Fruit fly (Drosophila melanogaster): ENCODE results near the gene Men-b.

Men-b gene

DNA sequence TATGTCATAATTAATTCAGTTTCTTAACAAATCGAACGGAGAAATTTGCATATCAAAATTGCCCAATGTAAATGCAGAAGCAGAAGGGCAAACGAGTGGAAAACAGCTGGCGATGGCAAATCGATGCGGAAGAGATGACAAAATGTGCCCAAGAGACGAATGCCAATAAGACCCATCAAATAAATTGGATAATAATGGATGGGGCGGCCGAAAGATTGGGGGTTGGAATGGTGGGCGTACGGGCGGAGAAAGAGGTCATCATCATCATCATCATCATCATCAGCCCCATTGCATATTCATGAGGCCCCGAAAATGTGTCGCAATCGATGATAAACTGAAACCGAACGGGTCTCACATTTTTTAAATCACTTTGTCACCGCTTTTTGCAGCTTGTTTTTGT lies 17.5 kb upstream of the Men-b start:
- TF ChIP-seq Hr78 (GFP tag; optimal IDR thresholded peaks at IDR 0.05) (no peak), Rel (GFP tag; optimal IDR thresholded peaks at IDR 0.05) (no peak), Rel (tag; optimal IDR thresholded peaks at IDR 0.05) (no peak), OdsH (GFP tag; optimal IDR thresholded peaks at IDR 0.05) (no peak), Vsx2 (GFP tag; optimal IDR thresholded peaks at IDR 0.05; ENCODE audit: partially characterized antibody) (no peak), CG32264 (GFP tag; optimal IDR thresholded peaks at IDR 0.05) (no peak), woc (GFP tag; optimal IDR thresholded peaks at IDR 0.05) (no peak), rgr (GFP tag; optimal IDR thresholded peaks at IDR 0.05) (no peak), Hr83 (GFP tag; optimal IDR thresholded peaks at IDR 0.05; ENCODE audit: poor library complexity, severe bottlenecking) (no peak), GATAd (GFP tag; optimal IDR thresholded peaks at IDR 0.05) (no peak), br (GFP tag; optimal IDR thresholded peaks at IDR 0.05) (no peak), jim (GFP tag; optimal IDR thresholded peaks at IDR 0.05) (no peak)

DNA sequence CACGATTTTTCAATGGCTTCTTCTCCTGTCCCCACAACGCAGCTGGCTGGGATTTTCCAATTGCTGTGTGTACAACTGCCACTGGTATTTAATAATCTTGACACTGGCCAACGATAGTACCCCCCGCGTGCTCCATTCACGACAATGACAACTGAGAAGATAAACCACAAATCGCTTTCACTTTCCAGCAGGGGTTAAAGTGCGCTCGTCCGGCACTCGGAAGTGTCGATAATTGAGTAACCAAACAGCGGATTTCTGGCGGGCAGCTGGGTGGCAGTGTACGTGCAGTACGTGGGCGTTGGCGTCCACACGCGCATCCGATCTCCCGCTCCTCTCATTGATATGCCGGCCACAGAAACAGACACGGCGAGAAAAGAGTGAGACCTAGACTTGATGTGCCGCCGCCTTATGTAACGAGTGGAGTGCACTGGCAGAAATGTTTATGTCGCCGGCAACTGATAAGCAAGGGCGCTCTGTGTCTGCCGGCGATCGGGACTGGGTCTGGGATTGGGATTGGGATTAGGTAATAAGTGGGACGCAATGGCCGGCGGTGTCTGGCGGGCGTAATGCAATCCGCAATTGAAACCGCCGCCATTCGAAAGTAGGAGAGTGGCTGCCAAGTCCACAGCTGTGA lies 16.6 kb upstream of the Men-b start:
- no peak for TF ChIP-seq CG9705 (GFP tag; optimal IDR thresholded peaks at IDR 0.05)
- no peak for TF ChIP-seq HLH106 (tag; optimal IDR thresholded peaks at IDR 0.05)
- no peak for TF ChIP-seq Hr83 (GFP tag; optimal IDR thresholded peaks at IDR 0.05; ENCODE audit: poor library complexity, severe bottlenecking)
- no peak for TF ChIP-seq Mio (GFP tag; optimal IDR thresholded peaks at IDR 0.05)
- TF ChIP-seq lola (GFP tag; optimal IDR thresholded peaks at IDR 0.05), result no peak
- TF ChIP-seq jim (GFP tag; optimal IDR thresholded peaks at IDR 0.05), result no peak
- no peak for TF ChIP-seq h (GFP tag; optimal IDR thresholded peaks at IDR 0.05)
- TF ChIP-seq N (GFP tag; optimal IDR thresholded peaks at IDR 0.05), result no peak
- TF ChIP-seq Rel (GFP tag; optimal IDR thresholded peaks at IDR 0.05), result no peak
- TF ChIP-seq Rel (tag; optimal IDR thresholded peaks at IDR 0.05), result no peak
- TF ChIP-seq dl (GFP tag; optimal IDR thresholded peaks at IDR 0.05; ENCODE audit: insufficient read depth in 1 of 2, partially characterized antibody in 2 of 2), result no peak
- TF ChIP-seq brk (GFP tag; optimal IDR thresholded peaks at IDR 0.05), result no peak
- no peak for TF ChIP-seq OdsH (GFP tag; optimal IDR thresholded peaks at IDR 0.05)
- TF ChIP-seq Sp1 (GFP tag; optimal IDR thresholded peaks at IDR 0.05), result no peak
- TF ChIP-seq psq (GFP tag; optimal IDR thresholded peaks at IDR 0.05), result no peak
- no peak for TF ChIP-seq Hnf4 (GFP tag; optimal IDR thresholded peaks at IDR 0.05)
- TF ChIP-seq ey (GFP tag; optimal IDR thresholded peaks at IDR 0.05), result no peak
- no peak for TF ChIP-seq Jra (GFP tag; optimal IDR thresholded peaks at IDR 0.05)
- no peak for TF ChIP-seq GATAd (GFP tag; optimal IDR thresholded peaks at IDR 0.05)
- no peak for TF ChIP-seq CrebA (GFP tag; optimal IDR thresholded peaks at IDR 0.05; ENCODE audit: borderline replicate concordance)
- TF ChIP-seq br (GFP tag; optimal IDR thresholded peaks at IDR 0.05), result no peak

DNA sequence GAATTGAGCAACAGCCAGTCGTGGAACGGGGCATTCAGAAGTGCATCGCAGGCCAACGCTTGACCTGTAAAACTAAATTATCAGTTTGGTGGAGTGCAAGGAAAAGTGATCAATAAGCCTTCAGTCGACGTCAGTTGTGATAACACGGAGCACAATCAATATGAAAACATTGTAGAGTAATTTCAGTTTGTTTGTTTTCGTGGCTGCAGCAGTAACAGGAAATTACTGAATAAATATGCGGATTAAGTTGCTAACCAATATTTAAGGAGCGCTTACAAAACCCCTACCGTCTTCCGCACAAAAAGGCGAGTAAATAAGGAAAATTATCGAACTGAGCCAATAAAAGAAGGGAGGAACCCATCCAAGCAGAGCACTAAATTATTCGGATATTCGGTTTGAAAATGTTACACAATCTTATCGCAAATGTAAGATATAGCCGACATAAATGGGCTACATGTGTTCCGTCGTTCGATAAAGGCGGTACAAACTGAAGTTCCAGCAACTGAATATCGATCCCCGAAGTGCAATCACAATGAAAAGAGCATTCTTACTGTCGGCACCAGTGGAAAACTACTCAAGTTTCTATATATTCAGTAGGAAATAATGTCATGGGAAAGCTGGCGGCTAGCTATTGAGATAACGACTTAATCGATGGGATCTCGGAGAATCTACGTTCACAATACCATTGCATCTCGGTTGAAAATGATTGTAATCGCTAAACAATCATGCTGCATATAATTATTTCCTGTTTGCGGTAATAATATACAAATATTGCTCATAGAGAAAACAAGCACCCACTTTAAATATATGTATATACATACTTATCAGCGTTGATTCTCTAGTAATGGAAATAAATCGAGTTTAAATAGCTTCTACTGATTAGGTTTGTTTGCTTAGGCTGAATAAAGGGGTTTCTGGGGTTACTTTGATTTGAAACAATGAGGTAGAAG lies 15.5 kb upstream of the Men-b start:
- TF ChIP-seq rgr (GFP tag; optimal IDR thresholded peaks at IDR 0.05), result peak; percentile 55
- peak; percentile 38 for TF ChIP-seq fru (GFP tag; optimal IDR thresholded peaks at IDR 0.05)
- TF ChIP-seq woc (GFP tag; optimal IDR thresholded peaks at IDR 0.05), result no peak
- peak; percentile 11 for TF ChIP-seq dmrt93B (GFP tag; optimal IDR thresholded peaks at IDR 0.05)
- TF ChIP-seq psq (GFP tag; optimal IDR thresholded peaks at IDR 0.05), result peak; percentile 30
- TF ChIP-seq br (GFP tag; optimal IDR thresholded peaks at IDR 0.05), result peak; percentile 51
- no peak for TF ChIP-seq CG9705 (GFP tag; optimal IDR thresholded peaks at IDR 0.05)
- TF ChIP-seq Hnf4 (GFP tag; optimal IDR thresholded peaks at IDR 0.05), result peak; percentile 37
- TF ChIP-seq lola (GFP tag; optimal IDR thresholded peaks at IDR 0.05), result no peak
- TF ChIP-seq sage (GFP tag; optimal IDR thresholded peaks at IDR 0.05), result no peak
- TF ChIP-seq OdsH (GFP tag; optimal IDR thresholded peaks at IDR 0.05), result peak; percentile 62
- peak; percentile 26 for TF ChIP-seq Sp1 (GFP tag; optimal IDR thresholded peaks at IDR 0.05)
- peak in 1 of 2 experiments; percentile 27 for TF ChIP-seq foxo (GFP tag; optimal IDR thresholded peaks at IDR 0.05)
- TF ChIP-seq ey (GFP tag; optimal IDR thresholded peaks at IDR 0.05), result peak; percentile 4
- peak; percentile 36 for TF ChIP-seq h (GFP tag; optimal IDR thresholded peaks at IDR 0.05)

DNA sequence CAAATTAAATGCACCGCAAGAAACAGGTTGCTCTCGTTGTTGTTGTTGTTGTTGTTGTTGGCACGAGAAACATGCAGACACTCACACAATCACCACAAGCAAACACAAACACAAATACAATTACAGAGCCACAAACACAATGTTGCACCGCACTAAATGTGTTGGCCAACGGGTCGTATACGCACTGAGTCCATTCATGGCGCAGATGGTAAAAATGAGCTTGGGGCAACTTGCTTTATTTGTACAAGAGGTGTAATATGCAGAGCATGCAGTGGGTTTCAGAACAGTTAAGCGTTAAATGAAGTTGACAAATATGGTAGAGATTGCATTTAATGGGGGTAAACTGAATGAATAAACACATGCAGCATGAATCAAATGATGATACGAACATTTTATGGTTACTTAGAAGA lies 13.5 kb upstream of the Men-b start:
- TF ChIP-seq usp (GFP tag; optimal IDR thresholded peaks at IDR 0.05) (no peak), brk (GFP tag; optimal IDR thresholded peaks at IDR 0.05) (no peak), dmrt93B (GFP tag; optimal IDR thresholded peaks at IDR 0.05) (no peak), CG9705 (GFP tag; optimal IDR thresholded peaks at IDR 0.05) (no peak)

All from whole organism, wandering third instar larva.